Worm (Caenorhabditis elegans) whole organism, midembryonic: ENCODE data around the gene W08F4.7.

ENCODE experiments used
- T22C8.4 ChIP-seq: fragments of 200-800 bp; sonication (Bioruptor generic); IDR thresholded peaks from 2 replicates; pipeline ENCODE4 v1.3.6; 2022; ENCODE audit warnings: missing genetic modification characterization, missing compliant biosample characterization
- cog-1 ChIP-seq: sonication (generic microtip); optimal IDR thresholded peaks from 2 replicates; lab custom pipeline; 2016; ENCODE audit warnings: missing genetic modification characterization, missing compliant biosample characterization
- flt-1 ChIP-seq: fragments of 200-800 bp; sonication (Bioruptor generic); IDR thresholded peaks from 2 replicates; pipeline ENCODE4 v1.3.6; 2022; ENCODE audit warnings: missing genetic modification characterization, missing compliant biosample characterization
- klf-2 ChIP-seq: fragments of 200-800 bp; sonication (Bioruptor generic); conservative IDR thresholded peaks from 2 replicates; pipeline ENCODE4 v1.3.6; 2022; ENCODE audit warnings: missing genetic modification reagents, missing genetic modification characterization, missing compliant biosample characterization
- med-1 ChIP-seq: sonication (generic microtip); optimal IDR thresholded peaks from 2 replicates; lab custom pipeline; 2017; ENCODE audit warnings: missing genetic modification characterization, mild to moderate bottlenecking, missing compliant biosample characterization, antibody characterized with exemption, missing genetic modification reagents; ENCODE audit not compliant: insufficient read depth
- ref-1 ChIP-seq: fragments of 200-800 bp; sonication (Bioruptor generic); conservative IDR thresholded peaks from 2 replicates; pipeline ENCODE4 v1.3.6; 2022; ENCODE audit warnings: missing genetic modification reagents, missing genetic modification characterization, missing compliant biosample characterization
- tab-1 ChIP-seq: fragments of 200-800 bp; sonication (Bioruptor generic); IDR thresholded peaks from 2 replicates; pipeline ENCODE4 v1.3.6; 2022; ENCODE audit warnings: missing genetic modification characterization, missing compliant biosample characterization
- ztf-23 ChIP-seq: fragments of 200-800 bp; sonication (Bioruptor generic); IDR thresholded peaks from 2 replicates; pipeline ENCODE4 v1.3.6; 2022; ENCODE audit warnings: missing genetic modification reagents, missing genetic modification characterization, missing compliant biosample characterization

ce11 chrII:602969-603368 is 25.4 kb upstream of the W08F4.7 start:
- TF ChIP-seq flt-1 (GFP tag; lab: Robert Waterston, UW): no peak
- TF ChIP-seq tab-1 (GFP tag; lab: Robert Waterston, UW): no peak
- peak; percentile 64 for TF ChIP-seq cog-1
- TF ChIP-seq ztf-23 (GFP tag; lab: Robert Waterston, UW): no peak
- no peak for TF ChIP-seq ref-1
- TF ChIP-seq T22C8.4 (GFP tag; lab: Robert Waterston, UW): no peak
- no peak for TF ChIP-seq klf-2 (GFP tag; lab: Robert Waterston, UW)
- TF ChIP-seq med-1 (GFP tag; lab: Kevin White, UChicago): no peak
